Fruit fly (Drosophila melanogaster) whole organism, pupa: ENCODE data around the gene CG11550.

Experiments
- CG10348 ChIP-seq: fragments of 200-800 bp; sonication (Bioruptor generic); IDR thresholded peaks from 2 replicates; pipeline ENCODE4 v1.3.6; 2022; ENCODE audit warnings: missing biosample characterization, missing genetic modification characterization
- CG12605 ChIP-seq: fragments of 200-800 bp; sonication (Bioruptor generic); IDR thresholded peaks from 2 replicates; pipeline ENCODE4 v1.3.6; 2022; ENCODE audit warnings: missing biosample characterization, missing genetic modification characterization
- CG13204 ChIP-seq: fragments of 200-800 bp; sonication (Bioruptor generic); optimal IDR thresholded peaks from 2 replicates; lab custom pipeline; 2018; ENCODE audit warnings: missing biosample characterization, mild to moderate bottlenecking, missing genetic modification characterization, moderate library complexity
- CG14655 ChIP-seq: fragments of 200-800 bp; sonication (Bioruptor generic); optimal IDR thresholded peaks from 3 replicates; lab custom pipeline; 2017; ENCODE audit warnings: mild to moderate bottlenecking, missing biosample characterization, missing genetic modification reagents, missing genetic modification characterization
- CG15710 ChIP-seq: fragments of 200-800 bp; sonication (Bioruptor generic); optimal IDR thresholded peaks from 2 replicates; lab custom pipeline; 2018; ENCODE audit warnings: missing biosample characterization, mild to moderate bottlenecking, missing genetic modification characterization, moderate library complexity
- CG17806 ChIP-seq: fragments of 200-800 bp; sonication (Bioruptor generic); optimal IDR thresholded peaks from 2 replicates; lab custom pipeline; 2018; ENCODE audit warnings: missing biosample characterization, mild to moderate bottlenecking, missing genetic modification characterization, moderate library complexity
- CG32121 ChIP-seq: fragments of 200-800 bp; sonication (Bioruptor generic); IDR thresholded peaks from 2 replicates; pipeline ENCODE4 v1.3.6; 2022; ENCODE audit warnings: missing biosample characterization, missing genetic modification characterization
- CG34367 ChIP-seq: fragments of 200-800 bp; sonication (Bioruptor generic); optimal IDR thresholded peaks from 2 replicates; lab custom pipeline; 2018; ENCODE audit warnings: missing biosample characterization, mild to moderate bottlenecking, missing genetic modification characterization
- CG4496 ChIP-seq: fragments of 200-800 bp; sonication (Bioruptor generic); IDR thresholded peaks from 3 replicates; pipeline ENCODE4 v1.3.6; 2022; ENCODE audit warnings: missing biosample characterization, missing genetic modification characterization
- CG8159 ChIP-seq: fragments of 200-800 bp; sonication (Bioruptor generic); optimal IDR thresholded peaks from 3 replicates; lab custom pipeline; 2018; ENCODE audit warnings: missing biosample characterization, mild to moderate bottlenecking, missing genetic modification characterization, moderate library complexity
- CG8301 ChIP-seq: fragments of 200-800 bp; sonication (Bioruptor generic); optimal IDR thresholded peaks from 2 replicates; lab custom pipeline; 2018; ENCODE audit warnings: missing biosample characterization, mild to moderate bottlenecking, missing genetic modification characterization
- CG9948 ChIP-seq: fragments of 200-800 bp; sonication (Bioruptor generic); optimal IDR thresholded peaks from 2 replicates; lab custom pipeline; 2018; ENCODE audit warnings: missing biosample characterization, mild to moderate bottlenecking, missing genetic modification characterization, moderate library complexity
- D1 ChIP-seq: fragments of 200-800 bp; sonication (Bioruptor generic); optimal IDR thresholded peaks from 2 replicates; lab custom pipeline; 2018; ENCODE audit warnings: missing biosample characterization, mild to moderate bottlenecking, missing genetic modification characterization, moderate library complexity
- EcR ChIP-seq: fragments of 200-800 bp; sonication (Bioruptor generic); optimal IDR thresholded peaks from 3 replicates; lab custom pipeline; 2019; ENCODE audit warnings: missing biosample characterization, missing genetic modification characterization, mild to moderate bottlenecking, moderate library complexity, missing genetic modification reagents
- Ets98B ChIP-seq: fragments of 200-800 bp; sonication (Bioruptor generic); IDR thresholded peaks from 2 replicates; pipeline ENCODE4 v1.3.6; 2022; ENCODE audit warnings: missing biosample characterization, missing genetic modification characterization
- Pif1A ChIP-seq: fragments of 200-800 bp; sonication (Bioruptor generic); optimal IDR thresholded peaks from 3 replicates; lab custom pipeline; 2016; ENCODE audit warnings: missing biosample characterization, missing genetic modification characterization
- Pif1B ChIP-seq: fragments of 200-800 bp; sonication (Bioruptor generic); optimal IDR thresholded peaks from 3 replicates; lab custom pipeline; 2016; ENCODE audit warnings: missing biosample characterization, missing genetic modification characterization
- Snoo ChIP-seq: fragments of 200-800 bp; sonication (Bioruptor generic); optimal IDR thresholded peaks from 3 replicates; lab custom pipeline; 2017; ENCODE audit warnings: missing biosample characterization, mild to moderate bottlenecking, missing genetic modification characterization, inconsistent platforms
- fd96Ca ChIP-seq: fragments of 200-800 bp; sonication (Bioruptor generic); IDR thresholded peaks from 3 replicates; pipeline ENCODE4 v1.3.6; 2022; ENCODE audit warnings: missing biosample characterization, missing genetic modification characterization
- gl ChIP-seq: fragments of 200-800 bp; sonication (Bioruptor generic); optimal IDR thresholded peaks from 2 replicates; lab custom pipeline; 2018; ENCODE audit warnings: missing biosample characterization, mild to moderate bottlenecking, missing genetic modification characterization
- rn ChIP-seq: fragments of 200-800 bp; sonication (Bioruptor generic); IDR thresholded peaks from 2 replicates; pipeline ENCODE4 v1.3.6; 2022; ENCODE audit warnings: missing biosample characterization, missing genetic modification characterization

CG11550 gene

dm6 chr3R:31713306-31714123, 33.8 kb upstream of the CG11550 start, which contains the start of gene ttk:
Gene ttk, plus strand, starts transcription at chr3R:31713867.
- no peak for TF ChIP-seq CG17806 (tag; lab: Kevin White, UChicago)
- peak; percentile 59; the same call in 2 of the 3 replicates for TF ChIP-seq fd96Ca
- peak; percentile 31 for TF ChIP-seq Pif1A (GFP tag; lab: Kevin White, UChicago)
- peak; percentile 20 for TF ChIP-seq gl (tag; lab: Kevin White, UChicago)
- TF ChIP-seq Snoo = peak; percentile 35
- peak; percentile 42; the same call in 1 of the 2 replicates for TF ChIP-seq Ets98B
- 0 out of 2 replicates have a peak, but pooled peaks have one; percentile 20 for TF ChIP-seq CG10348 (GFP tag; lab: Robert Waterston, UW)
- TF ChIP-seq Pif1B (GFP tag; lab: Kevin White, UChicago) = peak; percentile 21
- TF ChIP-seq CG4496 (GFP tag; lab: Robert Waterston, UW) = peak; percentile 80
- no peak for TF ChIP-seq CG14655 (GFP tag; lab: Kevin White, UChicago)
- TF ChIP-seq D1 (tag; lab: Kevin White, UChicago) = no peak
- TF ChIP-seq CG8159 (tag; lab: Kevin White, UChicago) = peak; percentile 24
- TF ChIP-seq CG32121 (GFP tag; lab: Robert Waterston, UW) = 0 out of 2 replicates have a peak, but pooled peaks have one; percentile 6
- no peak for TF ChIP-seq CG15710 (tag; lab: Kevin White, UChicago)
- TF ChIP-seq rn = no peak
- TF ChIP-seq CG9948 (tag; lab: Kevin White, UChicago) = no peak
- TF ChIP-seq CG13204 (GFP tag; lab: Kevin White, UChicago) = peak; percentile 58
- TF ChIP-seq CG34367 = no peak
- peak; percentile 91 for TF ChIP-seq EcR (GFP tag; lab: Kevin White, UChicago)
- peak; percentile 0 for TF ChIP-seq CG8301 (tag; lab: Kevin White, UChicago)
- TF ChIP-seq CG12605 (GFP tag; lab: Robert Waterston, UW) = no peak

DNA sequence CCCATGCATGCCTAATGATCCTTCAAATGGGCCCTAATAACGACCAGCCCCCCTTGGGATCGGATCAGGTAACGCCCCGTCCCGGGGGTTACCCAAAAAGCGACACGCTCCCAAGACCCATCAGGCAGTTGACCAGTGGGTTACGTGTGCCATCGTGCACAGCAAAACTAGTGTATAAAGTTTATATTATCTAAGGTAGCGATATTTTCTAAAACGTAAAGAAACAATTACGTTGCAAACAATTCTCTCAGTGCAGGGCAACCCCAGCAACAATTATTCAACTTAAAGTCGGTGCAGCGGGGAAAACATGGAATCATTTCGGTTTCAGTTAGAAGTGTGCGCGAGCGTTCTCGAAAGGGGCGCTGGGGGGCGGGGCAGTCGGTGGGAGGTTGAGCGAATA, 32.9 kb upstream of the CG11550 start:
- TF ChIP-seq CG8159 (tag; lab: Kevin White, UChicago) = no peak
- TF ChIP-seq fd96Ca = 0 out of 3 replicates have a peak, but pooled peaks have one; percentile 38
- TF ChIP-seq CG8301 (tag; lab: Kevin White, UChicago) = peak; percentile 62
- no peak for TF ChIP-seq rn
- TF ChIP-seq CG15710 (tag; lab: Kevin White, UChicago) = no peak
- TF ChIP-seq CG12605 (GFP tag; lab: Robert Waterston, UW) = peak; percentile 16; the same call in 1 of the 2 replicates
- TF ChIP-seq CG13204 (GFP tag; lab: Kevin White, UChicago) = no peak
- TF ChIP-seq Ets98B = peak; percentile 25
- peak; percentile 62; the same call in 2 of the 3 replicates for TF ChIP-seq CG4496 (GFP tag; lab: Robert Waterston, UW)
- no peak for TF ChIP-seq Pif1B (GFP tag; lab: Kevin White, UChicago)
- TF ChIP-seq CG14655 (GFP tag; lab: Kevin White, UChicago) = peak; percentile 80
- TF ChIP-seq CG32121 (GFP tag; lab: Robert Waterston, UW) = no peak
- no peak for TF ChIP-seq CG34367
- TF ChIP-seq Snoo = no peak
- TF ChIP-seq CG17806 (tag; lab: Kevin White, UChicago) = peak; percentile 12
- TF ChIP-seq CG10348 (GFP tag; lab: Robert Waterston, UW) = no peak
- TF ChIP-seq CG9948 (tag; lab: Kevin White, UChicago) = peak; percentile 10
- peak; percentile 3 for TF ChIP-seq Pif1A (GFP tag; lab: Kevin White, UChicago)
- TF ChIP-seq EcR (GFP tag; lab: Kevin White, UChicago) = no peak
- no peak for TF ChIP-seq gl (tag; lab: Kevin White, UChicago)
- no peak for TF ChIP-seq D1 (tag; lab: Kevin White, UChicago)
- TF ChIP-seq, all 21 proteins: peak for 9

DNA sequence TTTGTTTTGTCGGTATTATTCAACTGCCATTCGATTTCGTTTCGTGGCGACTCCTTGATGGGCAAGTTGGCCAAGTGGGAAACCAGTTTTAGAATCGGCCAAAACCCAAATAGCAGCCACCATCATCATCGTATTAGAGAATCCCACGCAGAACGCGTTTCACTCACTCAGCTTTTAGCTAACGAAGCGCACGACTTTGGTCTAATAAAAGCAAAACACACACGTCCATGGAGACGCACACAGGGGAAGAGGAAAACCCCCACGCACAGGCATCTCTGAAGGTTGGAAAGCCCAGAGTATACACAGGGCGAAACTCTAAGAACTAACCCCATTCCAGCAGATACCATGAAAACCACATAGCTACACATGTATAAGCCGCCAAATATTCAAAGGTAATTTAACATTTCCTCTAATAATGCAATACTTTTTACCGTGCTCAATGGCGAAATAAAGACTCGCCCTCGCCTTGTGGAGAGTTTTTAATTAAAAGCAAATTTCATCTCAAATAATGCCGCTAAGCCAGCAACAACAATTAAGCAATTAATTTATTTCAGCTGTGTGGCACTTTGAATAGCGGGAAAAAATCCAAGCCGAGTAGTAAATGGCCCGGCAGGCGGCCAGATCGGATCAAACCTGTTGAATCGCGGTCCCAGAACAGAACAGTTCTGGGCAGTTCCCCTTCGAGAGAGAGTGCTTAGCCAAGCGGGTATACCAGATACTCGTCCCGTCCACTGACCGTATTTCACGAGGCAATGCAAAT, 31.8 kb upstream of the CG11550 start:
- TF ChIP-seq CG8301 (tag; lab: Kevin White, UChicago) (peak; percentile 25), CG10348 (GFP tag; lab: Robert Waterston, UW) (no peak), Pif1A (GFP tag; lab: Kevin White, UChicago) (no peak), CG8159 (tag; lab: Kevin White, UChicago) (no peak), EcR (GFP tag; lab: Kevin White, UChicago) (no peak), Snoo (no peak), gl (tag; lab: Kevin White, UChicago) (no peak), CG4496 (GFP tag; lab: Robert Waterston, UW) (no peak), CG32121 (GFP tag; lab: Robert Waterston, UW) (no peak), CG9948 (tag; lab: Kevin White, UChicago) (no peak), D1 (tag; lab: Kevin White, UChicago) (no peak), rn (no peak), CG14655 (GFP tag; lab: Kevin White, UChicago) (peak; percentile 54), Ets98B (no peak), CG12605 (GFP tag; lab: Robert Waterston, UW) (no peak), Pif1B (GFP tag; lab: Kevin White, UChicago) (no peak)

dm6 chr3R:31709769-31710168, 30.1 kb upstream of the CG11550 start:
- TF ChIP-seq CG14655 (GFP tag; lab: Kevin White, UChicago) = peak; percentile 36
- TF ChIP-seq CG32121 (GFP tag; lab: Robert Waterston, UW) = peak; percentile 49
- TF ChIP-seq gl (tag; lab: Kevin White, UChicago) = no peak
- TF ChIP-seq CG4496 (GFP tag; lab: Robert Waterston, UW) = no peak
- TF ChIP-seq CG17806 (tag; lab: Kevin White, UChicago) = no peak
- 0 out of 2 replicates have a peak, but pooled peaks have one; percentile 11 for TF ChIP-seq CG12605 (GFP tag; lab: Robert Waterston, UW)
- no peak for TF ChIP-seq CG15710 (tag; lab: Kevin White, UChicago)
- TF ChIP-seq CG9948 (tag; lab: Kevin White, UChicago) = no peak
- TF ChIP-seq Snoo = no peak
- no peak for TF ChIP-seq CG34367
- TF ChIP-seq fd96Ca = peak; percentile 51; the same call in 2 of the 3 replicates
- no peak for TF ChIP-seq CG10348 (GFP tag; lab: Robert Waterston, UW)
- TF ChIP-seq Ets98B = peak; percentile 12; the same call in 1 of the 2 replicates
- TF ChIP-seq D1 (tag; lab: Kevin White, UChicago) = no peak
- no peak for TF ChIP-seq rn
- TF ChIP-seq Pif1A (GFP tag; lab: Kevin White, UChicago) = no peak
- peak; percentile 32 for TF ChIP-seq CG8301 (tag; lab: Kevin White, UChicago)
- TF ChIP-seq EcR (GFP tag; lab: Kevin White, UChicago) = no peak
- TF ChIP-seq Pif1B (GFP tag; lab: Kevin White, UChicago) = no peak
- TF ChIP-seq CG8159 (tag; lab: Kevin White, UChicago) = no peak
- no peak for TF ChIP-seq CG13204 (GFP tag; lab: Kevin White, UChicago)
